Fruit fly (Drosophila melanogaster): ENCODE results near the gene CtsB.
A peak's percentile ranks its signal among the peaks of the same experiment; 100 is the strongest.

Gene CtsB

DNA sequence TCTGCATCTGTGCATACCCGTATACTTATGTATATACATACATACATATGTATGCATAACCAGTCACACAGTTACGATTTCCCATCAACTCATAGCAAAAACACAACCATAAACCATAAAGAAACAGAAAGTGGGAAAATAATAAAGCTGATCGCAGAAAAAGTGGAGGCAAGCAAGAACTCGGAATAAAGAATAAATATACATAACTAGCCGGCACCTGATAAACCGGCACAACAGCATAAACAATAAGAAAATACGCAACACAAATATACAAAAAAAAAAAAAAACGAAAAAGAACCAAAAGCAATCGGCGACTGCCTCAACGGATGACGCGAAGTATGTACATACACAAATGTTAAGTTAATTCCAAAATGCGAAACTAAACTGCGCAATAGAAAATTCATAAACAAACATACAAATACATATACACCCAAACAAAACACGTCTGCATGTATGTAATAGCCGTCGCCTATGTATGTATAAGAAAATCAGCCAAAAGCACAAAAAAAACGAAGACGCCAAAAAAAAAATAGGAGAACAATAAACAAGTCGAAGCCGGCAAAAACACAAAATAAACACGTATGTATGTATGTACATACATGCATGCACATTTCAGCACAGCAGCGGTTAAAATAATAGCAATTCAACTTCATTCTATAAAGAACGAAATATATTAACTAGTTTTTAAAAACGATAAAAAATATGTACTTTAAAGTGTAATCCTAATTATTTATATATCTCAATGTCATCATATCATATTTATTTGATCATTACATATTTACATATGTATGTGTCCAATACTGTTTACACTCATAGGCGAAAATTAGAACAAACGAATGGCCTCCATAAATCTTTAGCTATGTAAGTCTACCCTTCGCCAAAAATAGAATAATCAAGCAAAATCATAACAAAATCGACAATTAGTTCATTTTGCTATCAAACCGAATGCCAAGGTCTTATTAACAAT lies 32.8 kb downstream of the CtsB start (continued):
- TF ChIP-seq hth (optimal IDR thresholded peaks at IDR 0.05) (no peak), eve (GFP tag; optimal IDR thresholded peaks at IDR 0.05) (peak in 1 of 2 experiments; percentile 39), Chrac-16 (GFP tag; optimal IDR thresholded peaks at IDR 0.05) (peak; percentile 21), CG16779 (GFP tag; IDR thresholded peaks at IDR 0.05) (0 out of 2 replicates have a peak, but pooled peaks have one; percentile 22), CG2889 (GFP tag; IDR thresholded peaks at IDR 0.05) (0 out of 3 replicates have a peak, but pooled peaks have one; percentile 39), CG14860 (GFP tag; IDR thresholded peaks at IDR 0.05; ENCODE audit: partially characterized antibody) (no peak), dpn (GFP tag; optimal IDR thresholded peaks at IDR 0.05) (peak; percentile 47 to 52), Awh (GFP tag; IDR thresholded peaks at IDR 0.05) (peak; percentile 54; the same call in 1 of the 2 replicates), B-H1 (GFP tag; IDR thresholded peaks at IDR 0.05) (peak; percentile 53; the same call in 2 of the 3 replicates), CG10462 (GFP tag; optimal IDR thresholded peaks at IDR 0.05) (no peak), Hr78 (GFP tag; optimal IDR thresholded peaks at IDR 0.05) (peak in 1 of 2 experiments; percentile 26), gce (GFP tag; IDR thresholded peaks at IDR 0.05) (peak; percentile 48; the same call in 1 of the 3 replicates), pzg (GFP tag; optimal IDR thresholded peaks at IDR 0.05) (no peak), Eip74EF (GFP tag; optimal IDR thresholded peaks at IDR 0.05) (peak in 1 of 2 experiments; percentile 65), fd64A (GFP tag; optimal IDR thresholded peaks at IDR 0.05) (no peak), dmrt11E (tag; optimal IDR thresholded peaks at IDR 0.05) (peak; percentile 43), sug (tag; optimal IDR thresholded peaks at IDR 0.05) (no peak), CG30020 (tag; optimal IDR thresholded peaks at IDR 0.05) (peak; percentile 6), Hey (tag; optimal IDR thresholded peaks at IDR 0.05) (no peak), crol (GFP tag; IDR thresholded peaks at IDR 0.05) (no peak), lmd (GFP tag; IDR thresholded peaks at IDR 0.05) (peak; percentile 80), CG32767 (GFP tag; IDR thresholded peaks at IDR 0.05) (peak; percentile 48), CG10979 (tag; optimal IDR thresholded peaks at IDR 0.05) (peak; percentile 61), nerfin-1 (tag; optimal IDR thresholded peaks at IDR 0.05) (peak; percentile 50), Dip2 (GFP tag; IDR thresholded peaks at IDR 0.05) (no peak), Antp (GFP tag; optimal IDR thresholded peaks at IDR 0.05) (no peak), CG32532 (GFP tag; IDR thresholded peaks at IDR 0.05) (peak; percentile 87), CG12391 (tag; optimal IDR thresholded peaks at IDR 0.05) (peak; percentile 75), CG12071 (GFP tag; optimal IDR thresholded peaks at IDR 0.05) (no peak), pum (GFP tag; optimal IDR thresholded peaks at IDR 0.05) (no peak), Six4 (GFP tag; optimal IDR thresholded peaks at IDR 0.05) (peak; percentile 25), CG1233 (GFP tag; optimal IDR thresholded peaks at IDR 0.05) (peak; percentile 29), caup (GFP tag; optimal IDR thresholded peaks at IDR 0.05; ENCODE audit: severe bottlenecking) (peak; percentile 57), usp (GFP tag; optimal IDR thresholded peaks at IDR 0.05) (no peak), row (GFP tag; IDR thresholded peaks at IDR 0.05) (peak; percentile 82), lbe (GFP tag; optimal IDR thresholded peaks at IDR 0.05) (no peak), CG7839 (tag; optimal IDR thresholded peaks at IDR 0.05) (peak; percentile 87), Oaz (GFP tag; IDR thresholded peaks at IDR 0.05) (peak; percentile 54; the same call in 1 of the 2 replicates), nom (GFP tag; optimal IDR thresholded peaks at IDR 0.05) (peak; percentile 75), en (GFP tag; optimal IDR thresholded peaks at IDR 0.05) (no peak), grn (GFP tag; optimal IDR thresholded peaks at IDR 0.05) (no peak), CG16813 (GFP tag; IDR thresholded peaks at IDR 0.05; ENCODE audit: partially characterized antibody) (no peak), CG6791 (GFP tag; IDR thresholded peaks at IDR 0.05; ENCODE audit: partially characterized antibody) (no peak), CG43689 (GFP tag; IDR thresholded peaks at IDR 0.05) (0 out of 2 replicates have a peak, but pooled peaks have one; percentile 43), Gug (GFP tag; IDR thresholded peaks at IDR 0.05) (no peak), HLHmδ (GFP tag; optimal IDR thresholded peaks at IDR 0.05) (no peak), CG6175 (GFP tag; IDR thresholded peaks at IDR 0.05) (no peak), wdn (GFP tag; IDR thresholded peaks at IDR 0.05) (peak; percentile 61)
